Fruit fly (Drosophila melanogaster): ENCODE results near the gene Nepl17.

Nepl17 gene

DNA sequence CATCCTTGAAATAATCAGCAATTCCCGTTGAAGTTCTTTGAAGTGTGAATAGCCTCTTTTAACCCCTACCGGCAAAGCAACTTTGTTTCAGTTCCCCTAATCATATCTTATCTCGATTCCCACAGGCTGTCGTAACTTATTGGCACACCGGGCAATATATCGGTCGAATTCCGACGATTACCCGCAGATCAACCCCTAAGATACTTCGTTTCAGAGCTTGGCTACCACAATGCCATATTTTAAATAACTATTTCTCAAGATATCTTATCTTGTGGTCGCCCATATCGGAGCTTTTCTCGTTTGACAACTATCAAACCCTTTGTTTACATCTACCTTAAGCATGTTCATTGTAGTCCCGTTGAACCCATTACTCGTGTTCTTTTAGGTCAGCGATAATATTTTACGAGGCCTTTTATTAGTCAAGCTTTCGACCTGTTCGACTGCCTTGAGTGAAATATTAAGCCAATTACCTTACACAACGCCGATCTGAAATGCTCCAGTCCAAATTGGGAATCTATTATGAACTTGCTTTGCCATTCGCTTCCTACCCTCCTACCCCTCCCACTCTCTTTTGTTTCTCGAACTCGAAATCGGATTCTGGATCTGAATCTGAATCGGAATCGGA, 26.3 kb downstream of the Nepl17 start (continued):
- TF ChIP-seq Spps (tag; optimal IDR thresholded peaks at IDR 0.05) = no peak
- no peak for TF ChIP-seq Nf-YA (GFP tag; IDR thresholded peaks at IDR 0.05)
- no peak for TF ChIP-seq yki (optimal IDR thresholded peaks at IDR 0.05)
- no peak for TF ChIP-seq en (GFP tag; optimal IDR thresholded peaks at IDR 0.05)
- peak; percentile 58; the same call in 1 of the 2 replicates for TF ChIP-seq GATAe (GFP tag; conservative IDR thresholded peaks at IDR 0.05)
- TF ChIP-seq Jarid2 (GFP tag; optimal IDR thresholded peaks at IDR 0.05) = no peak
- no peak for TF ChIP-seq ab (GFP tag; optimal IDR thresholded peaks at IDR 0.05)
- no peak for TF ChIP-seq CG16863 (GFP tag; optimal IDR thresholded peaks at IDR 0.05)
- no peak for TF ChIP-seq CG12942 (GFP tag; optimal IDR thresholded peaks at IDR 0.05)
- TF ChIP-seq ttk (GFP tag; IDR thresholded peaks at IDR 0.05) = 0 out of 2 replicates have a peak, but pooled peaks have one; percentile 20
- TF ChIP-seq Taf1 (GFP tag; IDR thresholded peaks at IDR 0.05) = no peak
- no peak for TF ChIP-seq maf-S (GFP tag; optimal IDR thresholded peaks at IDR 0.05)
- no peak for TF ChIP-seq D19B (GFP tag; optimal IDR thresholded peaks at IDR 0.05)
- TF ChIP-seq dm (GFP tag; optimal IDR thresholded peaks at IDR 0.05) = no peak
- TF ChIP-seq CG32767 (GFP tag; IDR thresholded peaks at IDR 0.05) = no peak
- TF ChIP-seq crc (GFP tag; optimal IDR thresholded peaks at IDR 0.05) = no peak
- TF ChIP-seq CG2199 (GFP tag; IDR thresholded peaks at IDR 0.05) = no peak
- no peak for TF ChIP-seq Sox102F (GFP tag; optimal IDR thresholded peaks at IDR 0.05)
- no peak for TF ChIP-seq pan (optimal IDR thresholded peaks at IDR 0.05)
- no peak for TF ChIP-seq pan (GFP tag; optimal IDR thresholded peaks at IDR 0.05 in 1 of 2, IDR thresholded peaks at IDR 0.05 in 1 of 2)
- TF ChIP-seq CG2120 (GFP tag; optimal IDR thresholded peaks at IDR 0.05) = no peak
- TF ChIP-seq stwl (tag; optimal IDR thresholded peaks at IDR 0.05) = no peak
- TF ChIP-seq HmgD (GFP tag; optimal IDR thresholded peaks at IDR 0.05) = no peak
- no peak for TF ChIP-seq dysf (GFP tag; IDR thresholded peaks at IDR 0.05)
- TF ChIP-seq twi (tag; optimal IDR thresholded peaks at IDR 0.05) = no peak
- TF ChIP-seq CG6654 (GFP tag; optimal IDR thresholded peaks at IDR 0.05) = no peak
- no peak for TF ChIP-seq CG13775 (GFP tag; optimal IDR thresholded peaks at IDR 0.05)
- peak; percentile 15 for TF ChIP-seq HmgZ (tag; optimal IDR thresholded peaks at IDR 0.05)
- no peak for TF ChIP-seq CG2889 (GFP tag; IDR thresholded peaks at IDR 0.05)
- TF ChIP-seq Atf6 (GFP tag; IDR thresholded peaks at IDR 0.05) = no peak
- TF ChIP-seq Awh (GFP tag; IDR thresholded peaks at IDR 0.05) = no peak
- TF ChIP-seq run (tag; optimal IDR thresholded peaks at IDR 0.05) = peak; percentile 69
- TF ChIP-seq CG9215 (GFP tag; IDR thresholded peaks at IDR 0.05) = no peak
- no peak for TF ChIP-seq CG14014 (GFP tag; IDR thresholded peaks at IDR 0.05)
- no peak for TF ChIP-seq B-H1 (GFP tag; IDR thresholded peaks at IDR 0.05)
- TF ChIP-seq CG18476 (GFP tag; optimal IDR thresholded peaks at IDR 0.05) = no peak
- TF ChIP-seq CG12391 (tag; optimal IDR thresholded peaks at IDR 0.05) = no peak
- TF ChIP-seq CG13123 (GFP tag; optimal IDR thresholded peaks at IDR 0.05) = no peak
- TF ChIP-seq CG14667 (GFP tag; IDR thresholded peaks at IDR 0.05) = no peak
- no peak for TF ChIP-seq CG7271 (tag; optimal IDR thresholded peaks at IDR 0.05)
- TF ChIP-seq tup (GFP tag; optimal IDR thresholded peaks at IDR 0.05) = no peak
- TF ChIP-seq gce (GFP tag; IDR thresholded peaks at IDR 0.05) = no peak
- no peak for TF ChIP-seq CG10209 (GFP tag; optimal IDR thresholded peaks at IDR 0.05)
- TF ChIP-seq Asciz (GFP tag; optimal IDR thresholded peaks at IDR 0.05) = no peak
- no peak for TF ChIP-seq tin (GFP tag; optimal IDR thresholded peaks at IDR 0.05)
- TF ChIP-seq lov (optimal IDR thresholded peaks at IDR 0.05) = no peak
- TF ChIP-seq lov (GFP tag; IDR thresholded peaks at IDR 0.05) = no peak
- no peak for TF ChIP-seq Ets97D (GFP tag; optimal IDR thresholded peaks at IDR 0.05)
- TF ChIP-seq her (GFP tag; optimal IDR thresholded peaks at IDR 0.05) = no peak
- TF ChIP-seq CG3726 (GFP tag; IDR thresholded peaks at IDR 0.05) = no peak
- TF ChIP-seq insv (GFP tag; optimal IDR thresholded peaks at IDR 0.05) = no peak
- no peak for TF ChIP-seq Kr (GFP tag; optimal IDR thresholded peaks at IDR 0.05)
- no peak for TF ChIP-seq Gug (GFP tag; IDR thresholded peaks at IDR 0.05)
